Worm (Caenorhabditis elegans): ENCODE measurements around the gene oig-5.

The oig-5 gene

DNA sequence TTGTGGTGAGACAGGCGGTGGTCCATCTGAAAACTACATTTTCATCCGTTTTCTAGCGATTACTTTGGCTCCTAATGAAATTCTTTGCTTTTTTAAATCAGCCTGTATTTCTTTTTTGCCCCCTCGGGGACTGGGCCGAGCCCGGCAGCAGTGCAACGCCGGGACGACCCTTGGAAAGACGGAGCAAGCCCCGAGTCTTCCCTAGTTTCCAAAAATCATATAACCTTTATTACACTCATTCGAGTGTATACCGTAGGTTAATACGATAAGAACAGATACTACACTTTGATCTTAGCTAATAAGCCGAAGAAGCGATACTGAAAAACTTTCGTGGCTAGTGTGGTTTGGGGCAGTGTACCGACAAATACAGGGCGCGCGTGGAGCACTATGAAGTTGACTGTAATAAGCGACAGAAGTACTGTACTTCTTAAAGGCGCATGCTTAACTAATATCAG, 42.3 kb upstream of the oig-5 start:
- no peak for TF ChIP-seq pha-4 (tag; optimal IDR thresholded peaks at IDR 0.05)
- no peak for TF ChIP-seq unc-86 (tag; optimal IDR thresholded peaks at IDR 0.05)
- TF ChIP-seq elt-4 (tag; optimal IDR thresholded peaks at IDR 0.05), result no peak
- TF ChIP-seq lin-11 (tag; optimal IDR thresholded peaks at IDR 0.05), result no peak
- TF ChIP-seq fkh-6 (tag; optimal IDR thresholded peaks at IDR 0.05), result no peak
- TF ChIP-seq rnt-1 (tag; optimal IDR thresholded peaks at IDR 0.05), result no peak
- TF ChIP-seq sdc-2 (tag; optimal IDR thresholded peaks at IDR 0.05), result no peak
- no peak for TF ChIP-seq mec-3 (tag; optimal IDR thresholded peaks at IDR 0.05; ENCODE audit: borderline replicate concordance)
- no peak for TF ChIP-seq dmd-4 (tag; optimal IDR thresholded peaks at IDR 0.05; ENCODE audit: borderline replicate concordance)
- no peak for TF ChIP-seq hlh-6 (tag; optimal IDR thresholded peaks at IDR 0.05)
- no peak for TF ChIP-seq hlh-8 (tag; optimal IDR thresholded peaks at IDR 0.05)
- no peak for TF ChIP-seq npax-4 (tag; optimal IDR thresholded peaks at IDR 0.05)
- TF ChIP-seq ceh-31 (tag; optimal IDR thresholded peaks at IDR 0.05), result no peak
- TF ChIP-seq Y22D7AL.16 (tag; optimal IDR thresholded peaks at IDR 0.05), result no peak

DNA sequence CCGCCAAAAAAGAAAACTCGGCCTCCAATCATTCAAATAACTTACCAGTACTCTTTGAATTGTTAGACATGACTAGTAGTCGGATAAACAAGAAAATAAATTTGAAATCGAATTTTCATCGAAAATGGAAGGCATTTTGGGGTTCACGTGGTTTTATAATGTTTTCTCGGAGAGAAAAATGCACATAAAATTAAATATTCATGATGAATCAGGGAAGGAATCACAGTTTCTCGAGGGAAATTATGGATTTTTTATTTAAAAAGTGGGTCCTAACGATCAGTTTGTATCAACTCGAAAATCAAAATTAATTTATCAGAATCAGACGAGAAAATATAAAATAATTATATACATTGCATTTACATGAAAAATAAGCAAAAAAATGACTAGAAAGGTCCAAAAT, 41.7 kb upstream of the oig-5 start, which contains the start of gene Y57G11C.5:
Gene Y57G11C.5 (minus strand): TSS at position 101 of the 400 bp plus-strand sequence.
- TF ChIP-seq syd-9 (tag; optimal IDR thresholded peaks at IDR 0.05) (no peak), C38D4.7 (GFP tag; optimal IDR thresholded peaks at IDR 0.05) (no peak), dmd-4 (tag; optimal IDR thresholded peaks at IDR 0.05; ENCODE audit: borderline replicate concordance) (no peak), sdc-2 (tag; optimal IDR thresholded peaks at IDR 0.05) (no peak), ceh-24 (tag; optimal IDR thresholded peaks at IDR 0.05) (no peak), pqm-1 (tag; optimal IDR thresholded peaks at IDR 0.05) (no peak), pag-3 (tag; optimal IDR thresholded peaks at IDR 0.05; ENCODE audit: borderline replicate concordance) (no peak), hlh-8 (tag; optimal IDR thresholded peaks at IDR 0.05) (no peak), unc-42 (tag; optimal IDR thresholded peaks at IDR 0.05) (no peak), nfya-1 (tag; optimal IDR thresholded peaks at IDR 0.05) (no peak), ceh-22 (tag; optimal IDR thresholded peaks at IDR 0.05) (no peak), zip-5 (tag; optimal IDR thresholded peaks at IDR 0.05) (no peak), ceh-19 (GFP tag; optimal IDR thresholded peaks at IDR 0.05) (no peak)

DNA sequence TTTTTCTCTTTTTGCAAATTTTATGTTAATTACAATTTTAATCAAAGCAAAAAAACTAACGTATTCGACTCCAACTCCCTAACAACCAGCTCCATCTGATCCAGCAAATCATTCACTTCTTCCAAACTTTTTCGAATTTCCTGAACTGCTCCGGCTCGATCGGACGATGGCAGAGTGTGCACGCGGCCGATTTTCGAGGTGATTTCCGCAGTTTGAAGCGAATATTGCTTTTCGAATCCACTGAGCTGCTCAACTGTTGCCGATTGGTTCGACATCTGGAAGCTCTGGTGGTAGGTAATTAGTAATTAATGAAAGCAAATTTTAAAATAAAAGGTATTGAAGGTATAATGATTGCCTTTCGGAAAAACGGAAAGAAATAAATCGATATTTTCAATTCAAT, 40.6 kb upstream of the oig-5 start, which contains the start of gene vti-1:
Gene vti-1 (minus strand): TSS at position 284 of the 400 bp plus-strand sequence.
- no peak for TF ChIP-seq pha-4 (tag; optimal IDR thresholded peaks at IDR 0.05)
- no peak for TF ChIP-seq ceh-31 (tag; optimal IDR thresholded peaks at IDR 0.05)
- TF ChIP-seq unc-55 (GFP tag; optimal IDR thresholded peaks at IDR 0.05), result no peak
- TF ChIP-seq gmeb-2 (tag; optimal IDR thresholded peaks at IDR 0.05), result no peak
- TF ChIP-seq pat-9 (tag; optimal IDR thresholded peaks at IDR 0.05), result no peak
- TF ChIP-seq sox-2 (GFP tag; IDR thresholded peaks at IDR 0.05), result no peak
- no peak for TF ChIP-seq ahr-1 (tag; optimal IDR thresholded peaks at IDR 0.05)
- no peak for TF ChIP-seq ceh-24 (tag; optimal IDR thresholded peaks at IDR 0.05)
- TF ChIP-seq tbx-2 (tag; optimal IDR thresholded peaks at IDR 0.05), result no peak
- TF ChIP-seq ceh-14 (tag; optimal IDR thresholded peaks at IDR 0.05), result no peak
- TF ChIP-seq sdc-2 (tag; optimal IDR thresholded peaks at IDR 0.05), result no peak
- TF ChIP-seq dve-1 (tag; optimal IDR thresholded peaks at IDR 0.05), result no peak
- no peak for TF ChIP-seq pax-1 (tag; optimal IDR thresholded peaks at IDR 0.05)
- TF ChIP-seq nhr-232 (tag; optimal IDR thresholded peaks at IDR 0.05), result no peak
- TF ChIP-seq Y22D7AL.16 (tag; optimal IDR thresholded peaks at IDR 0.05), result no peak
- TF ChIP-seq ztf-16 (tag; optimal IDR thresholded peaks at IDR 0.05), result no peak
- no peak for TF ChIP-seq ceh-9 (tag; optimal IDR thresholded peaks at IDR 0.05)
- TF ChIP-seq mec-3 (tag; optimal IDR thresholded peaks at IDR 0.05; ENCODE audit: borderline replicate concordance), result no peak
- TF ChIP-seq elt-2 (tag; optimal IDR thresholded peaks at IDR 0.05), result no peak
- no peak for TF ChIP-seq ama-1 (optimal IDR thresholded peaks at IDR 0.05)
